Worm (Caenorhabditis elegans) whole organism, L3 larva: Measurements from ENCODE around the gene pudl-1.

ENCODE experiments used
- eor-1 ChIP-seq, 2 experiments: fragments of 150-350 bp; optimal IDR thresholded peaks; 2 replicates each; lab custom pipeline; 2014 to 2018; ENCODE audit warnings: missing biosample characterization in 2 of 2, missing genetic modification characterization in 2 of 2
- nhr-77 ChIP-seq: fragments of 150-350 bp; optimal IDR thresholded peaks from 2 replicates; lab custom pipeline; 2014; ENCODE audit warnings: missing biosample characterization, missing genetic modification characterization
- pha-4 ChIP-seq: fragments of 150-350 bp; optimal IDR thresholded peaks from 2 replicates; lab custom pipeline; 2014; ENCODE audit warnings: missing biosample characterization, missing genetic modification reagents, missing genetic modification characterization
- snpc-4 ChIP-seq: fragments of 150-350 bp; optimal IDR thresholded peaks from 2 replicates; lab custom pipeline; 2014; ENCODE audit warnings: missing biosample characterization, missing genetic modification characterization

DNA sequence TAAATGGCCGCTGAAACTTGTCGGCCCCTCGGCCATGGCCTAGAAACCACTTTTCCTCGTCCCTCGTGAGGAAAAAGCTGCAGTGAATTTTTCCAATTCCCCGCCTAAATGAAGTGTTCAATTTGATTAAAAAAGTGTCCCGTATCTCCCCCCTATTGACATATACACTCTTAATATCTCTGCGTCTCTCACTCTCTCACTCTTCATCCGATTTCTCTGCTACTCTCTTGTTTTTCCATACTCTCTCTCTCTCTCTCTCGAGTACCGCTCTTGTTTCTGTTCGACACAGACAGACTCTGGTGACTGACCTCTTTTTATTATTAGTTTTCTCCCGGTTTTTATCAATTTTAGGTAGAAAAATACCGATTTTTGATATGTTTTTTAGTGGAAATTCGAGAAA is 47.6 kb upstream of the pudl-1 start:
- TF ChIP-seq eor-1 (tag; optimal IDR thresholded peaks at IDR 0.05; lab: Kevin White, UChicago), result no peak
- TF ChIP-seq pha-4, result peak; percentile 82
- no peak for TF ChIP-seq nhr-77 (tag; lab: Kevin White, UChicago)
- no peak for TF ChIP-seq snpc-4 (tag; lab: Kevin White, UChicago)
